Worm (Caenorhabditis elegans) whole organism, L2 larva: ENCODE data around the gene cht-1.

Experiments
- F13H6.1 ChIP-seq: sonication (generic microtip); optimal IDR thresholded peaks from 2 replicates; lab custom pipeline; 2016; ENCODE audit warnings: missing genetic modification characterization, missing compliant biosample characterization
- alr-1 ChIP-seq: fragments of 150-350 bp; optimal IDR thresholded peaks from 2 replicates; lab custom pipeline; 2014; ENCODE audit warnings: missing biosample characterization, missing genetic modification characterization
- aly-2 ChIP-seq: fragments of 150-350 bp; optimal IDR thresholded peaks from 2 replicates; lab custom pipeline; 2014; ENCODE audit warnings: missing biosample characterization, missing genetic modification characterization
- egl-27 ChIP-seq: sonication (generic microtip); optimal IDR thresholded peaks from 3 replicates; lab custom pipeline; 2017; ENCODE audit warnings: missing biosample characterization, missing genetic modification reagents, missing genetic modification characterization
- mab-5 ChIP-seq: fragments of 150-350 bp; optimal IDR thresholded peaks from 2 replicates; lab custom pipeline; 2014; ENCODE audit warnings: missing biosample characterization, missing genetic modification characterization
- nhr-10 ChIP-seq: sonication (generic microtip); optimal IDR thresholded peaks from 2 replicates; lab custom pipeline; 2017; ENCODE audit warnings: missing biosample characterization, missing genetic modification characterization
- nhr-11 ChIP-seq: fragments of 150-350 bp; optimal IDR thresholded peaks from 2 replicates; lab custom pipeline; 2014; ENCODE audit warnings: missing biosample characterization, missing genetic modification characterization
- ztf-1 ChIP-seq: fragments of 200-800 bp; sonication (Bioruptor generic); conservative IDR thresholded peaks from 2 replicates; pipeline ENCODE4 v1.3.6; 2022; ENCODE audit warnings: missing genetic modification characterization, missing compliant biosample characterization

ce11 chrX:3444514-3444913 is 44.7 kb upstream of the cht-1 start, which contains the start of gene ZK813.7:
- no peak for TF ChIP-seq alr-1
- TF ChIP-seq ztf-1 (GFP tag; lab: Robert Waterston, UW): no peak
- no peak for TF ChIP-seq nhr-10 (tag; lab: Kevin White, UChicago)
- no peak for TF ChIP-seq nhr-11 (tag; lab: Kevin White, UChicago)
- TF ChIP-seq mab-5 (tag; lab: Kevin White, UChicago): no peak
- no peak for TF ChIP-seq egl-27 (tag; lab: Kevin White, UChicago)
- TF ChIP-seq F13H6.1 (tag; lab: Kevin White, UChicago): no peak
- TF ChIP-seq aly-2 (tag; lab: Kevin White, UChicago): no peak
